Worm (Caenorhabditis elegans) whole organism, L4 larva: ENCODE results near the gene C25D7.10.

Source experiments
- F10B5.3 ChIP-seq: sonication (generic microtip); optimal IDR thresholded peaks from 2 replicates; lab custom pipeline; 2016; ENCODE audit warnings: mild to moderate bottlenecking, missing genetic modification characterization, missing compliant biosample characterization
- F37D6.2 ChIP-seq: sonication (generic microtip); optimal IDR thresholded peaks from 2 replicates; lab custom pipeline; 2016; ENCODE audit warnings: mild to moderate bottlenecking, missing genetic modification characterization, missing compliant biosample characterization
- R02D3.7 ChIP-seq: fragments of 150-350 bp; sonication (generic microtip); optimal IDR thresholded peaks from 3 replicates; lab custom pipeline; 2014; ENCODE audit warnings: missing biosample characterization, missing genetic modification characterization
- T20F7.1 ChIP-seq: fragments of 200-800 bp; sonication (Bioruptor generic); optimal IDR thresholded peaks from 2 replicates; lab custom pipeline; 2018; ENCODE audit warnings: mild to moderate bottlenecking, missing genetic modification characterization, missing compliant biosample characterization
- T26A8.4 ChIP-seq: fragments of 200-800 bp; sonication (Bioruptor generic); IDR thresholded peaks from 2 replicates; pipeline ENCODE4 v1.3.6; 2022; ENCODE audit warnings: missing genetic modification characterization, missing compliant biosample characterization
- aha-1 ChIP-seq: fragments of 150-350 bp; peaks from one replicate; lab custom pipeline; 2014; ENCODE audit warnings: missing biosample characterization, missing genetic modification characterization
- ama-1 ChIP-seq: fragments of 150-350 bp; optimal IDR thresholded peaks from 2 replicates; lab custom pipeline; 2014; ENCODE audit warnings: inconsistent platforms, mixed read lengths
- arid-1 ChIP-seq: fragments of 200-800 bp; sonication (Bioruptor generic); conservative IDR thresholded peaks from 2 replicates; pipeline ENCODE4 v1.3.6; 2022; ENCODE audit warnings: missing genetic modification reagents, missing genetic modification characterization, missing compliant biosample characterization
- attf-4 ChIP-seq: sonication (generic microtip); optimal IDR thresholded peaks from 3 replicates; lab custom pipeline; 2017; ENCODE audit warnings: missing biosample characterization, missing genetic modification characterization
- ceh-32 ChIP-seq: sonication (generic microtip); optimal IDR thresholded peaks from 2 replicates; lab custom pipeline; 2016; ENCODE audit warnings: mild to moderate bottlenecking, missing genetic modification characterization, missing compliant biosample characterization; ENCODE audit not compliant: poor library complexity
- ces-1 ChIP-seq: fragments of 150-350 bp; sonication (generic microtip); optimal IDR thresholded peaks from 4 replicates; lab custom pipeline; 2014; ENCODE audit warnings: missing biosample characterization, missing genetic modification reagents, missing genetic modification characterization
- cey-2 ChIP-seq: sonication (generic microtip); optimal IDR thresholded peaks from 3 replicates; lab custom pipeline; 2017; ENCODE audit warnings: missing genetic modification characterization, mild to moderate bottlenecking, missing compliant biosample characterization, antibody characterized with exemption, borderline replicate concordance; ENCODE audit not compliant: insufficient read depth
- ctbp-1 ChIP-seq: fragments of 200-800 bp; sonication (Bioruptor generic); IDR thresholded peaks from 2 replicates; pipeline ENCODE4 v1.3.6; 2022; ENCODE audit warnings: missing genetic modification reagents, missing genetic modification characterization, missing compliant biosample characterization
- daf-12 ChIP-seq: fragments of 150-350 bp; optimal IDR thresholded peaks from 2 replicates; lab custom pipeline; 2014; ENCODE audit warnings: missing biosample characterization, missing genetic modification reagents, missing genetic modification characterization
- daf-16 ChIP-seq, 3 experiments: sonication (generic microtip); optimal IDR thresholded peaks; 2 replicates each; lab custom pipeline; 2016 to 2017; ENCODE audit warnings: missing genetic modification characterization in 3 of 3, missing genetic modification reagents in 3 of 3, mild to moderate bottlenecking in 2 of 3, missing compliant biosample characterization in 2 of 3, missing biosample characterization in 1 of 3, moderate library complexity in 1 of 3
- daf-19 ChIP-seq: fragments of 200-800 bp; sonication (Bioruptor generic); conservative IDR thresholded peaks from 2 replicates; pipeline ENCODE4 v1.3.6; 2022; ENCODE audit warnings: missing genetic modification characterization, missing compliant biosample characterization
- daf-8 ChIP-seq: fragments of 200-800 bp; sonication (Bioruptor generic); IDR thresholded peaks from 2 replicates; pipeline ENCODE4 v1.3.6; 2022; ENCODE audit warnings: missing genetic modification characterization, missing compliant biosample characterization
- duxl-1 ChIP-seq: sonication (generic microtip); optimal IDR thresholded peaks from 2 replicates; lab custom pipeline; 2016; ENCODE audit warnings: mild to moderate bottlenecking, missing genetic modification characterization, moderate library complexity, missing compliant biosample characterization; ENCODE audit not compliant: poor library complexity
- fos-1 ChIP-seq: fragments of 150-350 bp; optimal IDR thresholded peaks from 2 replicates; lab custom pipeline; 2014; ENCODE audit warnings: missing biosample characterization, missing genetic modification characterization
- gei-8 ChIP-seq: fragments of 200-800 bp; sonication (Bioruptor generic); optimal IDR thresholded peaks from 2 replicates; lab custom pipeline; 2018; ENCODE audit warnings: mild to moderate bottlenecking, missing genetic modification characterization, missing compliant biosample characterization
- hif-1 ChIP-seq, 2 experiments: sonication (generic microtip); optimal IDR thresholded peaks; 2 replicates each; lab custom pipeline; 2016 to 2017; ENCODE audit warnings: missing compliant biosample characterization in 2 of 2, missing genetic modification characterization in 2 of 2, missing genetic modification reagents in 2 of 2, missing genotype in 2 of 2, mild to moderate bottlenecking in 1 of 2
- hlh-11 ChIP-seq: fragments of 200-800 bp; sonication (Bioruptor generic); optimal IDR thresholded peaks from 2 replicates; lab custom pipeline; 2018; ENCODE audit warnings: mild to moderate bottlenecking, missing genetic modification characterization, missing compliant biosample characterization
- hlh-30 ChIP-seq: sonication (generic microtip); optimal IDR thresholded peaks from 2 replicates; lab custom pipeline; 2017; ENCODE audit warnings: antibody characterized with exemption, mild to moderate bottlenecking, missing genetic modification characterization, missing compliant biosample characterization; ENCODE audit not compliant: insufficient read depth
- hmg-1.1 ChIP-seq: fragments of 200-800 bp; sonication (Bioruptor generic); IDR thresholded peaks from 2 replicates; pipeline ENCODE4 v1.3.6; 2022; ENCODE audit warnings: missing genetic modification reagents, missing genetic modification characterization, missing compliant biosample characterization
- lin-39 ChIP-seq: fragments of 150-350 bp; optimal IDR thresholded peaks from 2 replicates; lab custom pipeline; 2014; ENCODE audit warnings: missing biosample characterization, missing genetic modification reagents, missing genetic modification characterization
- mep-1 ChIP-seq: fragments of 150-350 bp; sonication (generic microtip); optimal IDR thresholded peaks from 3 replicates; lab custom pipeline; 2014; ENCODE audit warnings: missing biosample characterization, missing genetic modification characterization
- mes-2 ChIP-seq: sonication (generic microtip); optimal IDR thresholded peaks from 2 replicates; lab custom pipeline; 2016; ENCODE audit warnings: missing genotype, mild to moderate bottlenecking, missing genetic modification characterization, missing compliant biosample characterization; ENCODE audit not compliant: poor library complexity, severe bottlenecking
- nhr-25 ChIP-seq: sonication (generic microtip); optimal IDR thresholded peaks from 2 replicates; lab custom pipeline; 2017; ENCODE audit warnings: missing genetic modification characterization, mild to moderate bottlenecking, missing compliant biosample characterization, antibody characterized with exemption, moderate library complexity, borderline replicate concordance; ENCODE audit not compliant: insufficient read depth
- nhr-41 ChIP-seq: fragments of 200-800 bp; sonication (Bioruptor generic); IDR thresholded peaks from 2 replicates; pipeline ENCODE4 v1.3.6; 2022; ENCODE audit warnings: missing genetic modification reagents, missing genetic modification characterization, missing compliant biosample characterization
- nhr-42 ChIP-seq: fragments of 200-800 bp; sonication (Bioruptor generic); IDR thresholded peaks from 2 replicates; pipeline ENCODE4 v1.3.6; 2022; ENCODE audit warnings: missing genetic modification characterization, missing compliant biosample characterization
- pha-4 ChIP-seq, 2 experiments: fragments of 150-350 bp in 1 of 2; fragments of 200-800 bp in 1 of 2; sonication (Bioruptor generic) in 1 of 2; IDR thresholded peaks in 1 of 2; optimal IDR thresholded peaks in 1 of 2; 2 replicates each; pipeline versions ENCODE4 v1.3.6 to Lab custom; 2014 to 2022; ENCODE audit warnings: missing genetic modification characterization in 2 of 2, missing genetic modification reagents in 2 of 2, missing biosample characterization in 1 of 2, missing compliant biosample characterization in 1 of 2
- php-3 ChIP-seq: fragments of 200-800 bp; sonication (Bioruptor generic); IDR thresholded peaks from 2 replicates; pipeline ENCODE4 v1.3.6; 2022; ENCODE audit warnings: missing genetic modification reagents, missing genetic modification characterization, missing compliant biosample characterization
- rbr-2 ChIP-seq: sonication (generic microtip); optimal IDR thresholded peaks from 2 replicates; lab custom pipeline; 2016; ENCODE audit warnings: missing genotype, missing genetic modification characterization, missing compliant biosample characterization
- saeg-2 ChIP-seq: fragments of 200-800 bp; sonication (Bioruptor generic); IDR thresholded peaks from 2 replicates; pipeline ENCODE4 v1.3.6; 2022; ENCODE audit warnings: missing genetic modification reagents, missing genetic modification characterization, missing compliant biosample characterization
- sdz-12 ChIP-seq: fragments of 200-800 bp; sonication (Bioruptor generic); optimal IDR thresholded peaks from 2 replicates; lab custom pipeline; 2018; ENCODE audit warnings: mild to moderate bottlenecking, missing genetic modification characterization, missing compliant biosample characterization
- skn-1 ChIP-seq: fragments of 150-350 bp; optimal IDR thresholded peaks from 2 replicates; lab custom pipeline; 2014; ENCODE audit warnings: missing biosample characterization, missing genetic modification characterization
- spr-1 ChIP-seq: sonication (generic microtip); optimal IDR thresholded peaks from 2 replicates; lab custom pipeline; 2016; ENCODE audit warnings: mild to moderate bottlenecking, missing genetic modification characterization, missing compliant biosample characterization
- spr-3 ChIP-seq: fragments of 200-800 bp; sonication (Bioruptor generic); optimal IDR thresholded peaks from 2 replicates; lab custom pipeline; 2018; ENCODE audit warnings: mild to moderate bottlenecking, missing genetic modification characterization, missing compliant biosample characterization
- unc-130 ChIP-seq: sonication (generic microtip); optimal IDR thresholded peaks from 2 replicates; lab custom pipeline; 2016; ENCODE audit warnings: missing genetic modification reagents, missing genetic modification characterization, missing compliant biosample characterization
- unc-62 ChIP-seq, 3 experiments: fragments of 150-350 bp in 1 of 3; sonication (generic microtip); optimal IDR thresholded peaks in 2 of 3; peaks in 1 of 3; 1 replicate in 1 of 3; 2 replicates in 2 of 3; lab custom pipeline; 2014 to 2017; ENCODE audit warnings: missing biosample characterization in 3 of 3, missing genetic modification characterization in 3 of 3, missing genetic modification reagents in 3 of 3, missing genotype in 1 of 3
- vab-7 ChIP-seq: fragments of 200-800 bp; sonication (Bioruptor generic); IDR thresholded peaks from 2 replicates; pipeline ENCODE4 v1.3.6; 2022; ENCODE audit warnings: missing genetic modification reagents, missing genetic modification characterization, missing compliant biosample characterization
- zfp-3 ChIP-seq: fragments of 200-800 bp; sonication (Bioruptor generic); conservative IDR thresholded peaks from 2 replicates; pipeline ENCODE4 v1.3.6; 2022; ENCODE audit warnings: missing genetic modification reagents, missing genetic modification characterization, missing compliant biosample characterization
- ztf-7 ChIP-seq: fragments of 150-350 bp; optimal IDR thresholded peaks from 2 replicates; lab custom pipeline; 2014; ENCODE audit warnings: missing biosample characterization, missing genetic modification characterization

Gene C25D7.10

ce11 chrV:15060595-15060994, 6.7 kb upstream of the C25D7.10 start:
- TF ChIP-seq lin-39 (tag; lab: Kevin White, UChicago) (no peak), aha-1 (tag; lab: Kevin White, UChicago) (peak; percentile 73), unc-62 (GFP tag; optimal IDR thresholded peaks at IDR 0.05 in 1 of 2; lab: Kevin White, UChicago) (peak in 1 of 2 experiments; percentile 18), unc-62 (tag; optimal IDR thresholded peaks at IDR 0.05; lab: Kevin White, UChicago) (no peak)

ce11 chrV:15063987-15064386, 3.3 kb upstream of the C25D7.10 start, which contains the start of gene rap-2:
Gene rap-2 (minus strand): TSS chrV:15064087.
- TF ChIP-seq skn-1 (tag; lab: Kevin White, UChicago) (no peak), ztf-7 (tag; lab: Kevin White, UChicago) (no peak), pha-4 (GFP tag; IDR thresholded peaks at IDR 0.05; lab: Robert Waterston, UW) (no peak), pha-4 (tag; optimal IDR thresholded peaks at IDR 0.05; lab: Kevin White, UChicago) (no peak), rbr-2 (no peak), saeg-2 (GFP tag; lab: Robert Waterston, UW) (no peak), spr-3 (GFP tag; lab: Kevin White, UChicago) (no peak), ctbp-1 (GFP tag; lab: Robert Waterston, UW) (no peak), ceh-32 (tag; lab: Kevin White, UChicago) (no peak), mep-1 (no peak), zfp-3 (no peak), T20F7.1 (GFP tag; lab: Kevin White, UChicago) (no peak), php-3 (GFP tag; lab: Robert Waterston, UW) (no peak), spr-1 (tag; lab: Kevin White, UChicago) (no peak)
- TF ChIP-seq, all 104 proteins: peak for 0

DNA sequence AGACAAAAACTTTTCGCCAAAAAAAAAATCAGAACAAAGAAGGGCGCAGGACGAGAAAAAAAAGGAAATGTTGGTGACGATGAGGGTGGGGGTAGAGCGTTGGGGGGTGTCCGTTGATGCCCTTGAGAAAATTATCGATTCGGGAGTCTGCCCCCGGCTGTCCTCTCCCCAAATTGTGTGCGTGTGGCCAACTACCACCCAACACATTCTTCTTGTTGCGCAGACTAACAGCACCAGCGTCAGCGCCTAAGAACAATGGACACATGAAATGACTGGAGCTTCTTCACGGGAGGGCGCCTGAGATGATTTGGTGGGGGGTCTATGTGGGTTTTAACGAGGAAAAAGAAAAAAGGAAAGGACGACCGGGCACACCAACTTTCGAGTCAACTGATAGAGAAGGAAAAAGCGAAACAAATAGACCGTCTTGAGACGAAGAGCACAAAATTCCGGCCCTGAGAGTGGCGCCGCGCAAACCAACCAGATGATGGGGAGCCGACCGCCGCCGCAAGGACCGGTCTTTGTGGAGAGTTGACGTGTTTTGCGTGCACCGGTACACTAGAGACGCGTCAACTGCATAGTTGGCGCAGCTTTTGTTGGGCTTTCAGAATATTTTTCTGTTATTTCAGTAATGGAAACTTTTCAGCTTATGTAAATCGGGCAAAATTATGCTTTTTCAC, 2.1 kb upstream of the C25D7.10 start, which contains the start of gene C25D7.9:
TSS of gene C25D7.9 (plus strand) at position 68 of the 677 bp plus-strand sequence.
- TF ChIP-seq arid-1 (no peak), hif-1 (tag; optimal IDR thresholded peaks at IDR 0.05; lab: Kevin White, UChicago) (peak in 1 of 2 experiments; percentile 21), aha-1 (tag; lab: Kevin White, UChicago) (no peak), sdz-12 (GFP tag; lab: Kevin White, UChicago) (no peak), ctbp-1 (GFP tag; lab: Robert Waterston, UW) (no peak), F37D6.2 (tag; lab: Kevin White, UChicago) (no peak), duxl-1 (tag; lab: Kevin White, UChicago) (no peak), ztf-7 (tag; lab: Kevin White, UChicago) (no peak), daf-12 (no peak), unc-130 (GFP tag; lab: Kevin White, UChicago) (no peak), T26A8.4 (GFP tag; lab: Robert Waterston, UW) (no peak; the same call in 1 of the 2 replicates), daf-16 (GFP tag; optimal IDR thresholded peaks at IDR 0.05; lab: Kevin White, UChicago) (no peak), daf-16 (tag; optimal IDR thresholded peaks at IDR 0.05; lab: Kevin White, UChicago) (no peak), cey-2 (no peak), unc-62 (GFP tag; optimal IDR thresholded peaks at IDR 0.05 in 1 of 2; lab: Kevin White, UChicago) (no peak), unc-62 (tag; optimal IDR thresholded peaks at IDR 0.05; lab: Kevin White, UChicago) (no peak), nhr-42 (GFP tag; lab: Robert Waterston, UW) (no peak), attf-4 (tag; lab: Kevin White, UChicago) (no peak), nhr-25 (tag; lab: Kevin White, UChicago) (no peak), daf-8 (GFP tag; lab: Robert Waterston, UW) (no peak), daf-19 (GFP tag; lab: Robert Waterston, UW) (no peak), gei-8 (GFP tag; lab: Kevin White, UChicago) (no peak), vab-7 (GFP tag; lab: Robert Waterston, UW) (no peak), nhr-41 (GFP tag; lab: Robert Waterston, UW) (no peak), hlh-30 (no peak), ama-1 (no peak), hlh-11 (tag; lab: Kevin White, UChicago) (peak; percentile 56), ces-1 (GFP tag; lab: Kevin White, UChicago) (no peak), hmg-1.1 (GFP tag; lab: Robert Waterston, UW) (peak; percentile 40; the same call in 1 of the 2 replicates), mes-2 (tag; lab: Kevin White, UChicago) (peak; percentile 53), fos-1 (tag; lab: Kevin White, UChicago) (no peak), F10B5.3 (no peak), R02D3.7 (tag; lab: Kevin White, UChicago) (no peak)
